Worm (Caenorhabditis elegans) whole organism, L4 larva: ENCODE results near the gene C13F10.6.
A peak's percentile ranks its signal among the peaks of the same experiment; 100 is the strongest.

Source experiments
- D1046.2 ChIP-seq: fragments of 200-800 bp; sonication (Bioruptor generic); IDR thresholded peaks from 2 replicates; pipeline ENCODE4 v1.3.6; 2022; ENCODE audit warnings: missing genetic modification characterization, missing compliant biosample characterization
- R02D3.7 ChIP-seq: fragments of 150-350 bp; sonication (generic microtip); optimal IDR thresholded peaks from 3 replicates; lab custom pipeline; 2014; ENCODE audit warnings: missing biosample characterization, missing genetic modification characterization
- T26A8.4 ChIP-seq: fragments of 200-800 bp; sonication (Bioruptor generic); IDR thresholded peaks from 2 replicates; pipeline ENCODE4 v1.3.6; 2022; ENCODE audit warnings: missing genetic modification characterization, missing compliant biosample characterization
- Y105C5A.15 ChIP-seq: fragments of 200-800 bp; sonication (Bioruptor generic); IDR thresholded peaks from 2 replicates; pipeline ENCODE4 v1.3.6; 2022; ENCODE audit warnings: missing genetic modification characterization, missing compliant biosample characterization
- Y5F2A.4 ChIP-seq: fragments of 200-800 bp; sonication (Bioruptor generic); optimal IDR thresholded peaks from 2 replicates; lab custom pipeline; 2018; ENCODE audit warnings: mild to moderate bottlenecking, missing genetic modification characterization, missing compliant biosample characterization
- Y75B8A.6 ChIP-seq: fragments of 200-800 bp; sonication (Bioruptor generic); IDR thresholded peaks from 2 replicates; pipeline ENCODE4 v1.3.6; 2022; ENCODE audit warnings: missing genetic modification reagents, missing genetic modification characterization, missing compliant biosample characterization
- ZK337.2 ChIP-seq: fragments of 200-800 bp; sonication (Bioruptor generic); IDR thresholded peaks from 2 replicates; pipeline ENCODE4 v1.3.6; 2022; ENCODE audit warnings: missing genetic modification reagents, missing genetic modification characterization, missing compliant biosample characterization
- ZK546.5 ChIP-seq, 2 experiments: sonication (generic microtip); optimal IDR thresholded peaks; 2 replicates each; lab custom pipeline; 2017; ENCODE audit warnings: missing biosample characterization in 2 of 2, missing genetic modification characterization in 2 of 2
- aly-2 ChIP-seq: sonication (generic microtip); optimal IDR thresholded peaks from 2 replicates; lab custom pipeline; 2018; ENCODE audit warnings: missing biosample characterization, missing genetic modification characterization
- ceh-44 ChIP-seq: fragments of 200-800 bp; sonication (Bioruptor generic); IDR thresholded peaks from 2 replicates; pipeline ENCODE4 v1.3.6; 2022; ENCODE audit warnings: missing genetic modification reagents, missing genetic modification characterization, missing compliant biosample characterization
- ceh-62 ChIP-seq: sonication (generic microtip); optimal IDR thresholded peaks from 2 replicates; lab custom pipeline; 2017; ENCODE audit warnings: missing biosample characterization, missing genetic modification characterization
- ceh-82 ChIP-seq: sonication (generic microtip); optimal IDR thresholded peaks from 2 replicates; lab custom pipeline; 2017; ENCODE audit warnings: missing biosample characterization, missing genetic modification characterization
- ces-1 ChIP-seq: fragments of 150-350 bp; sonication (generic microtip); optimal IDR thresholded peaks from 4 replicates; lab custom pipeline; 2014; ENCODE audit warnings: missing biosample characterization, missing genetic modification reagents, missing genetic modification characterization
- cey-2 ChIP-seq: sonication (generic microtip); optimal IDR thresholded peaks from 3 replicates; lab custom pipeline; 2017; ENCODE audit warnings: missing genetic modification characterization, mild to moderate bottlenecking, missing compliant biosample characterization, antibody characterized with exemption, borderline replicate concordance; ENCODE audit not compliant: insufficient read depth
- ctbp-1 ChIP-seq: fragments of 200-800 bp; sonication (Bioruptor generic); IDR thresholded peaks from 2 replicates; pipeline ENCODE4 v1.3.6; 2022; ENCODE audit warnings: missing genetic modification reagents, missing genetic modification characterization, missing compliant biosample characterization
- dmd-8 ChIP-seq: fragments of 200-800 bp; sonication (Bioruptor generic); IDR thresholded peaks from 2 replicates; pipeline ENCODE4 v1.3.6; 2022; ENCODE audit warnings: missing genetic modification characterization, missing compliant biosample characterization
- dmd-9 ChIP-seq: fragments of 200-800 bp; sonication (Bioruptor generic); IDR thresholded peaks from 2 replicates; pipeline ENCODE4 v1.3.6; 2022; ENCODE audit warnings: missing genetic modification reagents, missing genetic modification characterization, missing compliant biosample characterization
- dpl-1 ChIP-seq: fragments of 150-350 bp; optimal IDR thresholded peaks from 2 replicates; lab custom pipeline; 2014; ENCODE audit warnings: missing biosample characterization, missing genetic modification reagents, missing genetic modification characterization
- dve-1 ChIP-seq: sonication (generic microtip); optimal IDR thresholded peaks from 2 replicates; lab custom pipeline; 2017; ENCODE audit warnings: antibody characterized with exemption, mild to moderate bottlenecking, missing genetic modification characterization, missing compliant biosample characterization; ENCODE audit not compliant: insufficient read depth
- egl-27 ChIP-seq: sonication (generic microtip); optimal IDR thresholded peaks from 3 replicates; lab custom pipeline; 2017; ENCODE audit warnings: missing biosample characterization, missing genetic modification reagents, missing genetic modification characterization
- egl-43 ChIP-seq: fragments of 200-800 bp; sonication (Bioruptor generic); IDR thresholded peaks from 2 replicates; pipeline ENCODE4 v1.3.6; 2022; ENCODE audit warnings: missing genetic modification reagents, missing genetic modification characterization, missing compliant biosample characterization
- gei-8 ChIP-seq: fragments of 200-800 bp; sonication (Bioruptor generic); optimal IDR thresholded peaks from 2 replicates; lab custom pipeline; 2018; ENCODE audit warnings: mild to moderate bottlenecking, missing genetic modification characterization, missing compliant biosample characterization
- hif-1 ChIP-seq, 2 experiments: sonication (generic microtip); optimal IDR thresholded peaks; 2 replicates each; lab custom pipeline; 2016 to 2017; ENCODE audit warnings: missing compliant biosample characterization in 2 of 2, missing genetic modification characterization in 2 of 2, missing genetic modification reagents in 2 of 2, missing genotype in 2 of 2, mild to moderate bottlenecking in 1 of 2
- hlh-30 ChIP-seq: sonication (generic microtip); optimal IDR thresholded peaks from 2 replicates; lab custom pipeline; 2017; ENCODE audit warnings: antibody characterized with exemption, mild to moderate bottlenecking, missing genetic modification characterization, missing compliant biosample characterization; ENCODE audit not compliant: insufficient read depth
- lim-7 ChIP-seq: fragments of 200-800 bp; sonication (Bioruptor generic); IDR thresholded peaks from 2 replicates; pipeline ENCODE4 v1.3.6; 2022; ENCODE audit warnings: missing genetic modification characterization, missing compliant biosample characterization
- lin-1 ChIP-seq: fragments of 200-800 bp; sonication (Bioruptor generic); IDR thresholded peaks from 2 replicates; pipeline ENCODE4 v1.3.6; 2022; ENCODE audit warnings: missing genetic modification reagents, missing genetic modification characterization, missing compliant biosample characterization
- lin-13 ChIP-seq: fragments of 150-350 bp; optimal IDR thresholded peaks from 2 replicates; lab custom pipeline; 2014; ENCODE audit warnings: missing biosample characterization, missing genetic modification reagents, missing genetic modification characterization
- lin-15B ChIP-seq: fragments of 150-350 bp; sonication (generic microtip); optimal IDR thresholded peaks from 3 replicates; lab custom pipeline; 2014; ENCODE audit warnings: missing biosample characterization, missing genetic modification characterization
- lsy-2 ChIP-seq, 2 experiments: fragments of 150-350 bp in 1 of 2; sonication (generic microtip) in 1 of 2; optimal IDR thresholded peaks; 2 replicates each; lab custom pipeline; 2014 to 2017; ENCODE audit warnings: missing biosample characterization in 2 of 2, missing genetic modification characterization in 2 of 2
- mdl-1 ChIP-seq, 2 experiments: fragments of 150-350 bp in 1 of 2; sonication (generic microtip) in 1 of 2; optimal IDR thresholded peaks; 2 replicates each; lab custom pipeline; 2014 to 2017; ENCODE audit warnings: missing biosample characterization in 2 of 2, missing genetic modification characterization in 2 of 2
- mep-1 ChIP-seq: fragments of 150-350 bp; sonication (generic microtip); optimal IDR thresholded peaks from 3 replicates; lab custom pipeline; 2014; ENCODE audit warnings: missing biosample characterization, missing genetic modification characterization
- mxl-2 ChIP-seq: fragments of 200-800 bp; sonication (Bioruptor generic); conservative IDR thresholded peaks from 2 replicates; pipeline ENCODE4 v1.3.6; 2022; ENCODE audit warnings: missing genetic modification reagents, missing genetic modification characterization, missing compliant biosample characterization
- nhr-10 ChIP-seq: fragments of 150-350 bp; optimal IDR thresholded peaks from 2 replicates; lab custom pipeline; 2014; ENCODE audit warnings: missing biosample characterization, missing genetic modification characterization
- nhr-102 ChIP-seq: sonication (generic microtip); optimal IDR thresholded peaks from 2 replicates; lab custom pipeline; 2016; ENCODE audit warnings: mild to moderate bottlenecking, missing genetic modification characterization, moderate library complexity, missing compliant biosample characterization
- nhr-111 ChIP-seq: fragments of 200-800 bp; sonication (Bioruptor generic); optimal IDR thresholded peaks from 2 replicates; lab custom pipeline; 2018; ENCODE audit warnings: mild to moderate bottlenecking, missing genetic modification characterization, missing compliant biosample characterization
- nhr-237 ChIP-seq: sonication (generic microtip); optimal IDR thresholded peaks from 2 replicates; lab custom pipeline; 2017; ENCODE audit warnings: missing biosample characterization, missing genetic modification characterization
- nhr-42 ChIP-seq: fragments of 200-800 bp; sonication (Bioruptor generic); IDR thresholded peaks from 2 replicates; pipeline ENCODE4 v1.3.6; 2022; ENCODE audit warnings: missing genetic modification characterization, missing compliant biosample characterization
- nhr-76 ChIP-seq: fragments of 150-350 bp; optimal IDR thresholded peaks from 2 replicates; lab custom pipeline; 2014; ENCODE audit warnings: missing biosample characterization, missing genetic modification characterization
- pqm-1 ChIP-seq: sonication (generic microtip); optimal IDR thresholded peaks from 2 replicates; lab custom pipeline; 2017; ENCODE audit warnings: missing biosample characterization, missing genetic modification characterization
- saeg-2 ChIP-seq: fragments of 200-800 bp; sonication (Bioruptor generic); IDR thresholded peaks from 2 replicates; pipeline ENCODE4 v1.3.6; 2022; ENCODE audit warnings: missing genetic modification reagents, missing genetic modification characterization, missing compliant biosample characterization
- sdz-12 ChIP-seq: fragments of 200-800 bp; sonication (Bioruptor generic); optimal IDR thresholded peaks from 2 replicates; lab custom pipeline; 2018; ENCODE audit warnings: mild to moderate bottlenecking, missing genetic modification characterization, missing compliant biosample characterization
- set-16 ChIP-seq: fragments of 200-800 bp; sonication (Bioruptor generic); IDR thresholded peaks from 2 replicates; pipeline ENCODE4 v1.3.6; 2022; ENCODE audit warnings: missing genetic modification reagents, missing genetic modification characterization, missing compliant biosample characterization
- skn-1 ChIP-seq: fragments of 150-350 bp; optimal IDR thresholded peaks from 2 replicates; lab custom pipeline; 2014; ENCODE audit warnings: missing biosample characterization, missing genetic modification characterization
- tra-1 ChIP-seq: fragments of 200-800 bp; sonication (Bioruptor generic); IDR thresholded peaks from 2 replicates; pipeline ENCODE4 v1.3.6; 2022; ENCODE audit warnings: missing genetic modification reagents, missing genetic modification characterization, missing compliant biosample characterization
- unc-130 ChIP-seq: sonication (generic microtip); optimal IDR thresholded peaks from 2 replicates; lab custom pipeline; 2016; ENCODE audit warnings: missing genetic modification reagents, missing genetic modification characterization, missing compliant biosample characterization
- unc-62 ChIP-seq, 3 experiments: fragments of 150-350 bp in 1 of 3; sonication (generic microtip); optimal IDR thresholded peaks in 2 of 3; peaks in 1 of 3; 1 replicate in 1 of 3; 2 replicates in 2 of 3; lab custom pipeline; 2014 to 2017; ENCODE audit warnings: missing biosample characterization in 3 of 3, missing genetic modification characterization in 3 of 3, missing genetic modification reagents in 3 of 3, missing genotype in 1 of 3
- zag-1 ChIP-seq: fragments of 150-350 bp; optimal IDR thresholded peaks from 2 replicates; lab custom pipeline; 2014; ENCODE audit warnings: missing biosample characterization, missing genetic modification characterization
- zfp-3 ChIP-seq: fragments of 200-800 bp; sonication (Bioruptor generic); conservative IDR thresholded peaks from 2 replicates; pipeline ENCODE4 v1.3.6; 2022; ENCODE audit warnings: missing genetic modification reagents, missing genetic modification characterization, missing compliant biosample characterization
- zip-11 ChIP-seq: fragments of 200-800 bp; sonication (Bioruptor generic); IDR thresholded peaks from 2 replicates; pipeline ENCODE4 v1.3.6; 2022; ENCODE audit warnings: missing genetic modification characterization, missing compliant biosample characterization
- zip-2 ChIP-seq: fragments of 150-350 bp; optimal IDR thresholded peaks from 2 replicates; lab custom pipeline; 2014; ENCODE audit warnings: missing biosample characterization, missing genetic modification characterization
- ztf-11 ChIP-seq: fragments of 150-350 bp; optimal IDR thresholded peaks from 2 replicates; lab custom pipeline; 2014; ENCODE audit warnings: missing biosample characterization, missing genetic modification characterization

C13F10.6 gene

DNA sequence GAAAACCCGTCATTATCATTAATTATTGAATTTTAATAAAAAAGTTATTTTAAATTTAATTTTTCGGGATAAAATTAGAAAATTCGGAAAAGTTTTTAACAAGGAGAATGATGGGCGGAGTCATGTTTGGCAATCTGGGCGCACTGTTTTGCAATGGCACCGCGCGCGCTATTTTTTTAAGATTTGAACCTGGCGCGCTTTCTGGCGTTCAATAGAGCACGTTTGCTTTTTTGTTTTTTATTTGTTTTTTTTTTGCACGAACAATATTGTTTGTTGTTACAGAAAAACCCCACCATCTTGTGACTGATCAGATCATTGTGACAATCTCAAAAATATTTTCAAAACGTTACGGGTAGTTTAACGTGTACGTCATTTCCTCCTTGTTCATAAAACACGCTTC is 16.3 kb upstream of the C13F10.6 start, which contains the start of gene hyls-1 (continued):
- TF ChIP-seq lsy-2 (tag; optimal IDR thresholded peaks at IDR 0.05; lab: Kevin White, UChicago) (peak in 1 of 2 experiments; percentile 86), lin-13 (GFP tag; lab: Kevin White, UChicago) (peak; percentile 65), dmd-9 (GFP tag; lab: Robert Waterston, UW) (no peak), unc-130 (peak; percentile 50), dpl-1 (GFP tag; lab: Kevin White, UChicago) (peak; percentile 93), sdz-12 (no peak), nhr-237 (no peak), mxl-2 (GFP tag; lab: Robert Waterston, UW) (no peak), pqm-1 (tag; lab: Kevin White, UChicago) (no peak), hif-1 (tag; optimal IDR thresholded peaks at IDR 0.05; lab: Kevin White, UChicago) (peak in 1 of 2 experiments; percentile 84), lin-1 (no peak), mep-1 (tag; lab: Kevin White, UChicago) (peak; percentile 89), dve-1 (tag; lab: Kevin White, UChicago) (peak; percentile 88), Y75B8A.6 (GFP tag; lab: Robert Waterston, UW) (no peak), hlh-30 (peak; percentile 85), egl-27 (tag; lab: Kevin White, UChicago) (peak; percentile 32), ceh-44 (GFP tag; lab: Robert Waterston, UW) (no peak), ceh-62 (tag; lab: Kevin White, UChicago) (no peak), zfp-3 (GFP tag; lab: Robert Waterston, UW) (0 out of 2 replicates have a peak, but pooled peaks have one; percentile 37), nhr-10 (tag; lab: Kevin White, UChicago) (no peak), lin-15B (tag; lab: Kevin White, UChicago) (peak; percentile 54), skn-1 (no peak), ceh-82 (tag; lab: Kevin White, UChicago) (no peak), ztf-11 (tag; lab: Kevin White, UChicago) (no peak), saeg-2 (GFP tag; lab: Robert Waterston, UW) (no peak), gei-8 (GFP tag; lab: Kevin White, UChicago) (no peak), zip-2 (no peak), set-16 (GFP tag; lab: Robert Waterston, UW) (no peak), unc-62 (GFP tag; optimal IDR thresholded peaks at IDR 0.05 in 1 of 2; lab: Kevin White, UChicago) (peak in 1 of 2 experiments; percentile 92), unc-62 (tag; optimal IDR thresholded peaks at IDR 0.05; lab: Kevin White, UChicago) (no peak), mdl-1 (tag; optimal IDR thresholded peaks at IDR 0.05; lab: Kevin White, UChicago) (no peak), egl-43 (GFP tag; lab: Robert Waterston, UW) (no peak), nhr-76 (tag; lab: Kevin White, UChicago) (no peak), tra-1 (GFP tag; lab: Robert Waterston, UW) (no peak), nhr-102 (tag; lab: Kevin White, UChicago) (peak; percentile 70), ZK337.2 (GFP tag; lab: Robert Waterston, UW) (no peak), ZK546.5 (tag; optimal IDR thresholded peaks at IDR 0.05; lab: Kevin White, UChicago) (no peak), ctbp-1 (GFP tag; lab: Robert Waterston, UW) (no peak), T26A8.4 (peak; percentile 76), ces-1 (GFP tag; lab: Kevin White, UChicago) (no peak), R02D3.7 (tag; lab: Kevin White, UChicago) (no peak), lim-7 (no peak), aly-2 (tag; lab: Kevin White, UChicago) (no peak), dmd-8 (GFP tag; lab: Robert Waterston, UW) (no peak), nhr-42 (GFP tag; lab: Robert Waterston, UW) (0 out of 2 replicates have a peak, but pooled peaks have one; percentile 37), nhr-111 (GFP tag; lab: Kevin White, UChicago) (no peak), cey-2 (no peak), zag-1 (tag; lab: Kevin White, UChicago) (no peak), Y105C5A.15 (GFP tag; lab: Robert Waterston, UW) (no peak), D1046.2 (GFP tag; lab: Robert Waterston, UW) (no peak), zip-11 (no peak), Y5F2A.4 (GFP tag; lab: Kevin White, UChicago) (no peak)
